Fruit fly (Drosophila melanogaster) Kc167 (cell line): ENCODE data around the gene Obp99c.

Experiments used
- Myc ChIP-seq: fragments of >200 bp; optimal IDR thresholded peaks from 2 replicates; lab custom pipeline; 2017; ENCODE audit warnings: missing external identifiers
- h ChIP-seq: fragments of >200 bp; optimal IDR thresholded peaks from 3 replicates; lab custom pipeline; 2018; ENCODE audit warnings: missing external identifiers
- insv ChIP-seq: fragments of >200 bp; optimal IDR thresholded peaks from 3 replicates; lab custom pipeline; 2018; ENCODE audit warnings: missing external identifiers
- psq ChIP-seq: fragments of >200 bp; optimal IDR thresholded peaks from 2 replicates; lab custom pipeline; 2017; ENCODE audit warnings: missing external identifiers
- ttk ChIP-seq: sonication (Bioruptor generic); optimal IDR thresholded peaks from 2 replicates; lab custom pipeline; 2017; ENCODE audit warnings: missing external identifiers

DNA sequence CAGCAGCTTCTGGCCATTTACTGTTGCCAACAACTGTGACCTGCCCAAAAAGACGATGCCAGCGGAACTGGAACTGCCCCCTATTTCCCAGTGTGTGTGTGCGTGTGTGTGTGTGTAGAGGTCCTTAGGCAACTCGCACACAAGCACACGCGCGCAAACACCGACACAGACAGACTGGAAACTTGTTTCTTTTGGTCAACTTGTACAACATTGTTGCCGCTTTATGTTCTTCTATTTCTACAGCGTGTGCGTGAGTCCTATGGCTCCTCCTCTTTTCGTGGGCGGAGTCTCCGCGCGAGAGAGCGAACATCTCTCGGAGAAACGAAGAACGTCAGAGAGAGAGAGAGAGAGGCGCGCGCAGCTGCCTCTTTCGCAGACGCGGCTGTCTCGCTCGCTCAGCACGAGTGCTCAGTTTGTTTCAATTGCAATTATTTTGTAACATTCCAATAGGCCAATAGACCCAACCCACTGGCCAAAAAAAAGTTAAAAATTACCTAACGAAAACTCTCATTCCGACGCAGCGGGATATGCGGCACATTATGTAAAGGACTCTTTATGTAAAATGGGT, 1.9 kb upstream of the Obp99c start:
- TF ChIP-seq Myc: no peak
- no peak for TF ChIP-seq ttk (lab: Kevin White, UChicago)
- TF ChIP-seq insv (lab: Kevin White, UChicago): no peak
- no peak for TF ChIP-seq h (lab: Kevin White, UChicago)
- TF ChIP-seq psq (lab: Kevin White, UChicago): no peak
